Fruit fly (Drosophila melanogaster): ENCODE data around the gene CG45066.

Gene CG45066

DNA sequence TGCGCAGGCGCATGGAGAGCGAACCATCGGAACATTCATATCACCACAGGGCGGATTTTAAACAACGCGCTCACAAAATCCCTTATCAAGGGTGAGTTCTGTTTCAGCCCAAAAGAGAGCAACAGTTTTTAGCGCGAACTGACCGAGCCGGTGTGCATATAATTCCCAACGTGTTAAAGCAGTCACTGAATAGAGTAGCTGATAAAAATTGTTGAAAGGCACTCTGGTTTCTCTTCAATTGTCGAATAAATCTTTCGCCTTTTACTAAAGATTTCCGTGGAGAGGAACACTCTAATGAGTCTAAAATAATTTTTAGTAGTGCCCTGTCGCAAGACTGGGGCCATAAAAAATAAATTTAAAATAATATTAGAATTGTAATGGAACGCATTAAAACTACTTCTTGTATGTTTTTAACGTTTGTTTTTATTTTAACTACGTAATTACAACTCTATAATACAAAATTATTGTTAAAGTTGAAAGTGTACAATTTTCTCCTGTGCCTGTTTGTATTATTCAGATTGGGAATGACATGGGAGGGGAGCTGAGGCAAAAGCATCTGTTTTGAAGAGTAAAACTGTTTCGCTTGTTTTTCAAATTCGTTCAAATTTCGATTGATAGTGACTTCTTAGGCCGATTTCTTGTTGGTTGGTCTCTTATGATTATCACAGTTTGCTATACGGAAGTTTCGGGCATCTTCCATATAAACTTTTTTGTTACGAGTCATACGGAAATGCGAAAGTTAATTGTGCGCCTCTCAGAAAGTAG is 20.3 kb downstream of the CG45066 start:
- no peak for TF ChIP-seq dmrt93B (GFP tag; optimal IDR thresholded peaks at IDR 0.05)
- TF ChIP-seq psq (GFP tag; optimal IDR thresholded peaks at IDR 0.05) = peak; percentile 37
- peak; percentile 82 for TF ChIP-seq Hnf4 (GFP tag; optimal IDR thresholded peaks at IDR 0.05)
- no peak for TF ChIP-seq HLH106 (tag; optimal IDR thresholded peaks at IDR 0.05)
- TF ChIP-seq Sp1 (GFP tag; optimal IDR thresholded peaks at IDR 0.05) = peak; percentile 27
- no peak for TF ChIP-seq Hr78 (GFP tag; optimal IDR thresholded peaks at IDR 0.05)
- peak; percentile 44 for TF ChIP-seq rgr (GFP tag; optimal IDR thresholded peaks at IDR 0.05)
- TF ChIP-seq ey (GFP tag; optimal IDR thresholded peaks at IDR 0.05) = peak; percentile 15
- TF ChIP-seq sv (GFP tag; optimal IDR thresholded peaks at IDR 0.05) = peak; percentile 40
- no peak for TF ChIP-seq GATAd (GFP tag; optimal IDR thresholded peaks at IDR 0.05)
- peak; percentile 59 for TF ChIP-seq fru (GFP tag; optimal IDR thresholded peaks at IDR 0.05)
- no peak for TF ChIP-seq Rel (GFP tag; optimal IDR thresholded peaks at IDR 0.05)
- TF ChIP-seq Rel (tag; optimal IDR thresholded peaks at IDR 0.05) = peak; percentile 33
- peak; percentile 38 for TF ChIP-seq OdsH (GFP tag; optimal IDR thresholded peaks at IDR 0.05)
- TF ChIP-seq br (GFP tag; optimal IDR thresholded peaks at IDR 0.05) = peak; percentile 58
- no peak for TF ChIP-seq usp (GFP tag; optimal IDR thresholded peaks at IDR 0.05)
- TF ChIP-seq woc (GFP tag; optimal IDR thresholded peaks at IDR 0.05) = peak; percentile 49
- peak in 1 of 2 experiments; percentile 39 for TF ChIP-seq dl (GFP tag; optimal IDR thresholded peaks at IDR 0.05; ENCODE audit: insufficient read depth in 1 of 2, partially characterized antibody in 2 of 2)
- TF ChIP-seq dsf (GFP tag; optimal IDR thresholded peaks at IDR 0.05; ENCODE audit: borderline replicate concordance) = no peak
- peak; percentile 30 for TF ChIP-seq Jra (GFP tag; optimal IDR thresholded peaks at IDR 0.05)
- TF ChIP-seq Vsx2 (GFP tag; optimal IDR thresholded peaks at IDR 0.05; ENCODE audit: partially characterized antibody) = no peak
- peak; percentile 40 for TF ChIP-seq Hr83 (GFP tag; optimal IDR thresholded peaks at IDR 0.05; ENCODE audit: poor library complexity, severe bottlenecking)
- TF ChIP-seq foxo (GFP tag; optimal IDR thresholded peaks at IDR 0.05) = peak in 1 of 2 experiments; percentile 58
- TF ChIP-seq Myc (optimal IDR thresholded peaks at IDR 0.05) = peak; percentile 38

DNA sequence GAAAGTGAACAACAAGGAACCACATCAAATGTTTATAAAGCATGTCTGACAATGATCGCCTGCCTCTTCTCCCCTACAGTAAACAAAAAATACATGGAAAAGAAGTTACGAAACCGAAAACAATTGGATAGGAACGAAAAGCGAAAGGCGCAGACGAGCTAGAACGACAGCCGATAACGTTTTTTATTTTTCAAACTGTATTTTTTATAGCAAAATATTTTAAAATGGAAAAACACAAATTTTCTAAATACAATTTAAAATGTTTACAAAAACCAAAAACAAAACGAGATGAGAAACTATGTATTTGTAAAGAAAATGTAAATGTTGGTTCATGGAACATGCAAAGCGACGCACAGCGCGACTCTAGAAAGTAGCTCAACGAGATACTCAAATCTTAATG is 22.0 kb downstream of the CG45066 start:
- TF ChIP-seq Hr78 (GFP tag; optimal IDR thresholded peaks at IDR 0.05) (no peak), dmrt93B (GFP tag; optimal IDR thresholded peaks at IDR 0.05) (no peak), jim (GFP tag; optimal IDR thresholded peaks at IDR 0.05) (no peak), Hr83 (GFP tag; optimal IDR thresholded peaks at IDR 0.05; ENCODE audit: poor library complexity, severe bottlenecking) (no peak), usp (GFP tag; optimal IDR thresholded peaks at IDR 0.05) (no peak), psq (GFP tag; optimal IDR thresholded peaks at IDR 0.05) (no peak), Dif (GFP tag; optimal IDR thresholded peaks at IDR 0.05; ENCODE audit: partially characterized antibody) (no peak), br (GFP tag; optimal IDR thresholded peaks at IDR 0.05) (no peak), CrebA (GFP tag; optimal IDR thresholded peaks at IDR 0.05; ENCODE audit: borderline replicate concordance) (no peak), ey (GFP tag; optimal IDR thresholded peaks at IDR 0.05) (no peak), GATAd (GFP tag; optimal IDR thresholded peaks at IDR 0.05) (no peak), dsf (GFP tag; optimal IDR thresholded peaks at IDR 0.05; ENCODE audit: borderline replicate concordance) (no peak), Myc (optimal IDR thresholded peaks at IDR 0.05) (no peak), Mio (GFP tag; optimal IDR thresholded peaks at IDR 0.05) (no peak), sv (GFP tag; optimal IDR thresholded peaks at IDR 0.05) (no peak)

DNA sequence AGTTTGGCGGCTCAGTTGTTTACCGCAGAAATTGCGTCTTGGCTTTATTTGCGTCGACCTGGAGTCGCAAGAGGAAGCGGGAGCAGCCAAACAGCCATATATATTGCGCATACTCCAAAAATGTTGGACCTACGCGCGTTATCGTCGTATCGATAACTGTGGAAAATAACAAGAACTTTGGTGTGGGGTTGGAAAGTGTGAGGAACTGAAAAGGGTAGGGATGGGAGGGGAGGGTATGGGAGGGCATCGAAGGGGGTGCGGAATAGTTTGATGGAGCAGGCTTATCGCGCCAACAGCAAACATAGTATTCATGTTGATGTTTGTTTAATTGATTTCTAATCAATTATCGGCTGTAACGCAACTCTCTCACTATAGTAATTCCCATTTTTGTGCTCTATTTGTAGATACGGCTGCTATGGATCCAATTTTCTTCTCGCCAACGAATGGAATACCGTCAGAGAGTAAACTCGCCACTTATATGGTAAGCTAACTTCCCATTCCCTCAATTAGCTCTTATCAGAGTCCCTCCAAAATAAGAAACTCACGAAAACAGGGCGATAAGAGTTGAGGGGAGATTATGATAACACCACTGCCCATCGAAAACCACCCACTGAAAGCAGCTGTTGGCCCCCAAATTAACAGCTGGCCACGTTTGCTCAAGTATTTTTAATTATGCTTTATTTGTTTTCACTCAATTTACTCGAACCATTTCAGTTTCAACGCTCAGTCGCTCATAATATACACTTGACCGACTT is 27.5 kb downstream of the CG45066 start:
- TF ChIP-seq Rel (GFP tag; optimal IDR thresholded peaks at IDR 0.05) (no peak), Rel (tag; optimal IDR thresholded peaks at IDR 0.05) (peak; percentile 79), h (GFP tag; optimal IDR thresholded peaks at IDR 0.05) (peak; percentile 35), sage (GFP tag; optimal IDR thresholded peaks at IDR 0.05) (no peak), Hr83 (GFP tag; optimal IDR thresholded peaks at IDR 0.05; ENCODE audit: poor library complexity, severe bottlenecking) (peak; percentile 35), psq (GFP tag; optimal IDR thresholded peaks at IDR 0.05) (no peak), fru (GFP tag; optimal IDR thresholded peaks at IDR 0.05) (no peak), dmrt93B (GFP tag; optimal IDR thresholded peaks at IDR 0.05) (no peak), dl (GFP tag; optimal IDR thresholded peaks at IDR 0.05; ENCODE audit: insufficient read depth in 1 of 2, partially characterized antibody in 2 of 2) (no peak), rgr (GFP tag; optimal IDR thresholded peaks at IDR 0.05) (peak; percentile 27), Abd-B (GFP tag; optimal IDR thresholded peaks at IDR 0.05) (no peak), Hr78 (GFP tag; optimal IDR thresholded peaks at IDR 0.05) (no peak), Vsx2 (GFP tag; optimal IDR thresholded peaks at IDR 0.05; ENCODE audit: partially characterized antibody) (no peak), Dfd (GFP tag; optimal IDR thresholded peaks at IDR 0.05) (no peak), ey (GFP tag; optimal IDR thresholded peaks at IDR 0.05) (no peak), br (GFP tag; optimal IDR thresholded peaks at IDR 0.05) (peak; percentile 18), OdsH (GFP tag; optimal IDR thresholded peaks at IDR 0.05) (peak; percentile 38), CG9705 (GFP tag; optimal IDR thresholded peaks at IDR 0.05) (no peak), CrebA (GFP tag; optimal IDR thresholded peaks at IDR 0.05; ENCODE audit: borderline replicate concordance) (no peak), Myc (optimal IDR thresholded peaks at IDR 0.05) (no peak)
